Worm (Caenorhabditis elegans): ENCODE results near the gene srlf-17.

srlf-17 gene

ce11 chrIV:11102608-11103007, at the start of gene srlf-17:
Gene srlf-17, minus strand, starts transcription at chrIV:11102708.
- TF ChIP-seq blmp-1 (tag; optimal IDR thresholded peaks at IDR 0.05; ENCODE audit: insufficient read depth) (no peak), nhr-25 (tag; optimal IDR thresholded peaks at IDR 0.05) (no peak), nhr-129 (tag; optimal IDR thresholded peaks at IDR 0.05) (no peak), peb-1 (tag; optimal IDR thresholded peaks at IDR 0.05) (no peak), nhr-23 (tag; optimal IDR thresholded peaks at IDR 0.05) (no peak), nhr-11 (tag; optimal IDR thresholded peaks at IDR 0.05) (no peak), unc-55 (GFP tag; optimal IDR thresholded peaks at IDR 0.05) (no peak), skn-1 (tag; optimal IDR thresholded peaks at IDR 0.05) (no peak), nhr-77 (tag; optimal IDR thresholded peaks at IDR 0.05) (no peak)

- TF ChIP-seq lsy-2 (tag; optimal IDR thresholded peaks at IDR 0.05) (peak in 1 of 2 experiments; percentile 37), ama-1 (optimal IDR thresholded peaks at IDR 0.05) (peak; percentile 1), ztf-1 (GFP tag; conservative IDR thresholded peaks at IDR 0.05) (no peak), nhr-129 (tag; optimal IDR thresholded peaks at IDR 0.05) (no peak), peb-1 (tag; optimal IDR thresholded peaks at IDR 0.05) (no peak), elt-3 (tag; optimal IDR thresholded peaks at IDR 0.05) (no peak)
These were observed 48.3 kb upstream of the srlf-17 start, which contains the start of gene C08F8.2 for ce11 chrIV:11150844-11151243. Gene C08F8.2, plus strand, starts transcription at chrIV:11150997.

ce11 chrIV:11149454-11150163, 47.1 kb upstream of the srlf-17 start, which contains the start of the genes F01G4.6 and pfd-1:
Gene F01G4.6, minus strand, starts transcription at chrIV:11149504.
Gene pfd-1, plus strand, starts transcription at chrIV:11150113.
- TF ChIP-seq egl-27 (tag; optimal IDR thresholded peaks at IDR 0.05) (peak; percentile 86), nhr-129 (tag; optimal IDR thresholded peaks at IDR 0.05) (peak; percentile 91), lin-13 (GFP tag; optimal IDR thresholded peaks at IDR 0.05) (peak; percentile 96), peb-1 (tag; optimal IDR thresholded peaks at IDR 0.05) (no peak), skn-1 (tag; optimal IDR thresholded peaks at IDR 0.05) (peak; percentile 62), ZK546.5 (tag; optimal IDR thresholded peaks at IDR 0.05) (peak; percentile 98), C34F6.9 (tag; optimal IDR thresholded peaks at IDR 0.05) (peak; percentile 93), lin-11 (tag; optimal IDR thresholded peaks at IDR 0.05) (peak; percentile 95), ztf-4 (tag; optimal IDR thresholded peaks at IDR 0.05) (peak; percentile 94), elt-1 (tag; optimal IDR thresholded peaks at IDR 0.05) (no peak), ceh-16 (tag; optimal IDR thresholded peaks at IDR 0.05) (peak; percentile 31), sma-9 (GFP tag; optimal IDR thresholded peaks at IDR 0.05) (peak; percentile 95), sma-9 (tag; optimal IDR thresholded peaks at IDR 0.05) (no peak), mdl-1 (tag; optimal IDR thresholded peaks at IDR 0.05) (peak; percentile 50 to 65), mab-5 (tag; optimal IDR thresholded peaks at IDR 0.05) (peak; percentile 73), lsy-2 (tag; optimal IDR thresholded peaks at IDR 0.05) (peak; percentile 97 to 99), snpc-4 (tag; optimal IDR thresholded peaks at IDR 0.05) (peak; percentile 72), lin-39 (tag; optimal IDR thresholded peaks at IDR 0.05) (no peak), nhr-21 (tag; optimal IDR thresholded peaks at IDR 0.05) (peak; percentile 92), ztf-1 (GFP tag; conservative IDR thresholded peaks at IDR 0.05) (no peak), ama-1 (optimal IDR thresholded peaks at IDR 0.05) (peak; percentile 36), fos-1 (tag; optimal IDR thresholded peaks at IDR 0.05) (peak; percentile 81), crh-2 (tag; optimal IDR thresholded peaks at IDR 0.05) (peak; percentile 97), unc-55 (GFP tag; optimal IDR thresholded peaks at IDR 0.05) (peak; percentile 98), nhr-12 (tag; optimal IDR thresholded peaks at IDR 0.05) (no peak), zag-1 (tag; optimal IDR thresholded peaks at IDR 0.05) (peak; percentile 98), nhr-11 (tag; optimal IDR thresholded peaks at IDR 0.05) (no peak), gmeb-1 (tag; optimal IDR thresholded peaks at IDR 0.05) (peak; percentile 91), dmd-4 (tag; optimal IDR thresholded peaks at IDR 0.05) (no peak), nhr-237 (tag; optimal IDR thresholded peaks at IDR 0.05) (peak; percentile 49), R02D3.7 (tag; optimal IDR thresholded peaks at IDR 0.05) (peak; percentile 53), sma-3 (GFP tag; optimal IDR thresholded peaks at IDR 0.05) (peak; percentile 96), ztf-11 (tag; optimal IDR thresholded peaks at IDR 0.05) (no peak), nhr-25 (tag; optimal IDR thresholded peaks at IDR 0.05) (peak; percentile 93), sem-4 (tag; optimal IDR thresholded peaks at IDR 0.05) (peak; percentile 92), ceh-82 (tag; optimal IDR thresholded peaks at IDR 0.05) (peak; percentile 80), nhr-10 (tag; optimal IDR thresholded peaks at IDR 0.05) (peak; percentile 69), Y55F3AM.14 (GFP tag; optimal IDR thresholded peaks at IDR 0.05) (peak; percentile 76), nhr-6 (tag; optimal IDR thresholded peaks at IDR 0.05) (peak; percentile 92), unc-39 (tag; optimal IDR thresholded peaks at IDR 0.05) (no peak), blmp-1 (tag; optimal IDR thresholded peaks at IDR 0.05; ENCODE audit: insufficient read depth) (peak; percentile 76), mbf-1 (tag; optimal IDR thresholded peaks at IDR 0.05) (no peak), F13H6.1 (tag; optimal IDR thresholded peaks at IDR 0.05) (peak; percentile 91)
